Worm (Caenorhabditis elegans) whole organism, L1 larva: ENCODE results near the gene F47C12.7.

ENCODE experiments used
- aly-2 ChIP-seq: fragments of 150-350 bp; optimal IDR thresholded peaks from 2 replicates; lab custom pipeline; 2014; ENCODE audit warnings: missing biosample characterization, missing genetic modification characterization
- fkh-10 ChIP-seq: sonication (generic microtip); optimal IDR thresholded peaks from 2 replicates; lab custom pipeline; 2017; ENCODE audit warnings: missing biosample characterization, missing genetic modification reagents, missing genetic modification characterization
- hlh-4 ChIP-seq: sonication (generic microtip); optimal IDR thresholded peaks from 2 replicates; lab custom pipeline; 2016; ENCODE audit warnings: mild to moderate bottlenecking, missing genetic modification characterization, missing compliant biosample characterization
- hpl-2 ChIP-seq: fragments of 150-350 bp; optimal IDR thresholded peaks from 2 replicates; lab custom pipeline; 2014; ENCODE audit warnings: missing biosample characterization, missing genetic modification reagents, missing genetic modification characterization
- jun-1 ChIP-seq: fragments of 150-350 bp; optimal IDR thresholded peaks from 2 replicates; lab custom pipeline; 2014; ENCODE audit warnings: missing biosample characterization, missing genetic modification reagents, missing genetic modification characterization
- lin-15B ChIP-seq: fragments of 150-350 bp; sonication (generic microtip); optimal IDR thresholded peaks from 3 replicates; lab custom pipeline; 2014; ENCODE audit warnings: missing biosample characterization, missing genetic modification characterization
- nhr-237 ChIP-seq: fragments of 150-350 bp; optimal IDR thresholded peaks from 2 replicates; lab custom pipeline; 2014; ENCODE audit warnings: missing biosample characterization, missing genetic modification characterization
- nhr-28 ChIP-seq: fragments of 150-350 bp; optimal IDR thresholded peaks from 2 replicates; lab custom pipeline; 2014; ENCODE audit warnings: missing biosample characterization, missing genetic modification characterization
- nhr-77 ChIP-seq: fragments of 150-350 bp; optimal IDR thresholded peaks from 2 replicates; lab custom pipeline; 2014; ENCODE audit warnings: missing biosample characterization, missing genetic modification characterization
- nhr-90 ChIP-seq: sonication (generic microtip); optimal IDR thresholded peaks from 2 replicates; lab custom pipeline; 2016; ENCODE audit warnings: mild to moderate bottlenecking, missing genetic modification characterization, missing compliant biosample characterization; ENCODE audit not compliant: poor library complexity
- unc-130 ChIP-seq: fragments of 150-350 bp; optimal IDR thresholded peaks from 2 replicates; lab custom pipeline; 2017; ENCODE audit warnings: missing biosample characterization, missing genetic modification characterization, inconsistent platforms
- unc-62 ChIP-seq: fragments of 150-350 bp; optimal IDR thresholded peaks from 2 replicates; lab custom pipeline; 2014; ENCODE audit warnings: missing biosample characterization, missing genetic modification reagents, missing genetic modification characterization

DNA sequence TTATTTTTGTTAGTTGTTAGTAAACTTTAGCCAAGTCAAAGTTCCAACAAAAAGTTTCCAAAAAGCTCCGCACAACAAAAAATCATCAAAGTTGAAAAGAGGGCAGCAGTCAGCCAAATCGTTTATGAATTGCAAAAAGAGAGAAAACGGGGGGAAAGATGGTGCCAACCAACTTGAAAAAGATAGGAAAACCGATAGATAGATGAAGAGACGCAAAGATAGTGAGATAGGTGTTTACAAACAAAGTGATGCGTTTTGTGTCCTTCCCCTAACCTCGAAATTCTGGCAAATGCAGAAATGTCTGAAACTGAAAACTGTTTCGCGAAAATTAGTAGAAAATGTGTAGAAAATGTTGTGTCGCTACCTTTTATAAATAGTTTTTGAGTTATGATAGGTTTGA is 38.2 kb upstream of the F47C12.7 start:
- TF ChIP-seq hpl-2 (GFP tag; lab: Kevin White, UChicago) (no peak), aly-2 (no peak), unc-130 (no peak), nhr-77 (tag; lab: Kevin White, UChicago) (no peak), lin-15B (no peak), hlh-4 (tag; lab: Kevin White, UChicago) (no peak), unc-62 (GFP tag; lab: Kevin White, UChicago) (no peak), nhr-90 (no peak), nhr-28 (tag; lab: Kevin White, UChicago) (no peak), fkh-10 (no peak), jun-1 (no peak), nhr-237 (tag; lab: Kevin White, UChicago) (no peak)
